Worm (Caenorhabditis elegans): ENCODE results near the gene ceh-18.
A peak's percentile ranks its signal among the peaks of the same experiment; 100 is the strongest.

Gene ceh-18

DNA sequence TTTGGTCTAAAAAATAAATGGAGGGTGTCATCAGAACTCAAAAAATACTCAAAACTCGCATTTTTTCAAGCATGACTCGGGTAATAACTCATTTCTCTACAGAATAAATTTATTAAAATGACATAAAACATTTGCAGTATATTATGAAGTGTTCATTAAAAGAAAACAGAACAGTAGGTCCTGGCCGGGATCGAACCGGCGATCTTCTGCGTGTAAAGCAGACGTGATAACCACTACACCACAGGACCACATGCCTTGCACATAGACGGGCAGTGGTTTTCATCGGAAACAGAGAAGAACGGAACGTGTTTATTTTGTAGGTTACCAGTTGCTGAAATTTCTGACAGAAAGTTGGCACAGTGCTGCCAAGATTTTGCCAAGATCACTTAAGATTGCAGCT is 64.2 kb downstream of the ceh-18 start (continued):
- TF ChIP-seq pbrm-1 (GFP tag; IDR thresholded peaks at IDR 0.05) (peak; percentile 83), snpc-1.3 (tag; optimal IDR thresholded peaks at IDR 0.05; ENCODE audit: insufficient read depth) (peak; percentile 78), him-1 (tag; optimal IDR thresholded peaks at IDR 0.05) (peak; percentile 91), ztf-6 (GFP tag; IDR thresholded peaks at IDR 0.05) (no peak), lin-54 (GFP tag; optimal IDR thresholded peaks at IDR 0.05) (peak; percentile 41), madf-6 (GFP tag; IDR thresholded peaks at IDR 0.05) (peak; percentile 61; the same call in 1 of the 2 replicates), ccch-3 (GFP tag; optimal IDR thresholded peaks at IDR 0.05) (no peak), zfh-2 (GFP tag; conservative IDR thresholded peaks at IDR 0.05) (no peak), lsl-1 (GFP tag; optimal IDR thresholded peaks at IDR 0.05) (peak; percentile 9), lin-40 (tag; optimal IDR thresholded peaks at IDR 0.05) (peak; percentile 25), bed-2 (GFP tag; IDR thresholded peaks at IDR 0.05) (no peak), F37B4.10 (GFP tag; IDR thresholded peaks at IDR 0.05) (no peak), sea-2 (GFP tag; IDR thresholded peaks at IDR 0.05) (no peak), cebp-2 (GFP tag; IDR thresholded peaks at IDR 0.05) (peak; percentile 82; the same call in 1 of the 2 replicates), B0261.1 (tag; optimal IDR thresholded peaks at IDR 0.05) (peak; percentile 77), pha-4 (tag; optimal IDR thresholded peaks at IDR 0.05) (no peak), atf-7 (tag; optimal IDR thresholded peaks at IDR 0.05) (peak; percentile 26), repo-1 (tag; optimal IDR thresholded peaks at IDR 0.05) (no peak), B0336.3 (GFP tag; IDR thresholded peaks at IDR 0.05) (peak; percentile 49; the same call in 1 of the 2 replicates), F49E8.2 (tag; optimal IDR thresholded peaks at IDR 0.05; ENCODE audit: insufficient read depth) (peak; percentile 4), lin-35 (GFP tag; optimal IDR thresholded peaks at IDR 0.05) (no peak), F39B2.1 (GFP tag; IDR thresholded peaks at IDR 0.05) (0 out of 2 replicates have a peak, but pooled peaks have one; percentile 31), mes-4 (tag; optimal IDR thresholded peaks at IDR 0.05) (peak; percentile 62), F55B11.4 (tag; optimal IDR thresholded peaks at IDR 0.05; ENCODE audit: borderline replicate concordance, insufficient read depth) (no peak), sptf-2 (GFP tag; optimal IDR thresholded peaks at IDR 0.05) (no peak), ekl-4 (GFP tag; IDR thresholded peaks at IDR 0.05) (peak; percentile 76), hlh-12 (tag; optimal IDR thresholded peaks at IDR 0.05) (peak; percentile 58), F23B12.7 (tag; optimal IDR thresholded peaks at IDR 0.05; ENCODE audit: insufficient read depth) (no peak), B0019.2 (GFP tag; conservative IDR thresholded peaks at IDR 0.05) (no peak), Y53F4B.3 (GFP tag; IDR thresholded peaks at IDR 0.05) (peak; percentile 41), ztf-3 (GFP tag; optimal IDR thresholded peaks at IDR 0.05) (no peak), rec-8 (tag; optimal IDR thresholded peaks at IDR 0.05) (peak; percentile 58 to 89), bed-1 (GFP tag; IDR thresholded peaks at IDR 0.05) (no peak), madf-10 (tag; optimal IDR thresholded peaks at IDR 0.05) (peak; percentile 60), ceh-79 (tag; optimal IDR thresholded peaks at IDR 0.05) (no peak), lsy-27 (tag; optimal IDR thresholded peaks at IDR 0.05; ENCODE audit: borderline replicate concordance, insufficient read depth) (peak; percentile 57), dpl-1 (GFP tag; optimal IDR thresholded peaks at IDR 0.05) (no peak), ceh-91 (GFP tag; IDR thresholded peaks at IDR 0.05) (no peak), madf-8 (GFP tag; conservative IDR thresholded peaks at IDR 0.05) (no peak), T07F8.4 (tag; optimal IDR thresholded peaks at IDR 0.05) (peak; percentile 72), akir-1 (GFP tag; optimal IDR thresholded peaks at IDR 0.05) (no peak), ztf-26 (tag; optimal IDR thresholded peaks at IDR 0.05) (peak; percentile 20), Y56A3A.18 (GFP tag; IDR thresholded peaks at IDR 0.05) (peak; percentile 85), T26A5.8 (tag; optimal IDR thresholded peaks at IDR 0.05) (peak; percentile 51), egrh-3 (GFP tag; IDR thresholded peaks at IDR 0.05) (no peak), ZK185.1 (tag; optimal IDR thresholded peaks at IDR 0.05; ENCODE audit: poor library complexity, severe bottlenecking) (no peak), zim-3 (tag; optimal IDR thresholded peaks at IDR 0.05) (no peak), F57A8.1 (GFP tag; optimal IDR thresholded peaks at IDR 0.05) (peak; percentile 25)
